Fruit fly (Drosophila melanogaster): ENCODE measurements around the gene SCAR.

DNA sequence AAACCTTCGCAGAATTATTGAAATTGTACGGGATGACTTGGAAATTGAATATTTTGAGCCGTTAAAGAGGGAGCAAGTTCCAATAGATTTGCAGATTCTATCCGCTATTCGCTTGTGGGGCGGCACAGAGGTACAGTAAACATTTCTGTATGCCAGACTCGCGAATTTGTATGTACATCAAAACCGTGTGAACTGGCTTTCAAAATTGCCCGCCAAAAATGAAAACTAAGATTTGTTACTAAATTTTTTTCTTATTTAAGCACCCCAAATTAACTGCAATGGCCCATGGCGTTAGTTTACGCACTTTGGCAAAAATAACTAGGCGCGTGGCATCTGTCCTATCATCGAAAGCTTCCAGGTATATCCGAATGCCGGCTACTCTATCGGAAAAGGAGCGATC, 11.5 kb downstream of the SCAR start:
- no peak for TF ChIP-seq psq (optimal IDR thresholded peaks at IDR 0.05)
- TF ChIP-seq h (optimal IDR thresholded peaks at IDR 0.05): no peak

Measured in Kc167 (cell line).